Worm (Caenorhabditis elegans) whole organism, L4 larva: ENCODE results near the gene wdfy-2.

Experiments
- D1046.2 ChIP-seq: fragments of 200-800 bp; sonication (Bioruptor generic); IDR thresholded peaks from 2 replicates; pipeline ENCODE4 v1.3.6; 2022; ENCODE audit warnings: missing genetic modification characterization, missing compliant biosample characterization
- F10B5.3 ChIP-seq: sonication (generic microtip); optimal IDR thresholded peaks from 2 replicates; lab custom pipeline; 2016; ENCODE audit warnings: mild to moderate bottlenecking, missing genetic modification characterization, missing compliant biosample characterization
- F44E2.7 ChIP-seq: fragments of 200-800 bp; sonication (Bioruptor generic); IDR thresholded peaks from 2 replicates; pipeline ENCODE4 v2.1.2; 2022; ENCODE audit warnings: missing genetic modification characterization, missing compliant biosample characterization
- Y48G9A.11 ChIP-seq: fragments of 200-800 bp; sonication (Bioruptor generic); IDR thresholded peaks from 2 replicates; pipeline ENCODE4 v1.3.6; 2022; ENCODE audit warnings: missing genetic modification reagents, missing genetic modification characterization, missing compliant biosample characterization
- Y75B8A.6 ChIP-seq: fragments of 200-800 bp; sonication (Bioruptor generic); IDR thresholded peaks from 2 replicates; pipeline ENCODE4 v1.3.6; 2022; ENCODE audit warnings: missing genetic modification reagents, missing genetic modification characterization, missing compliant biosample characterization
- aly-2 ChIP-seq: sonication (generic microtip); optimal IDR thresholded peaks from 2 replicates; lab custom pipeline; 2018; ENCODE audit warnings: missing biosample characterization, missing genetic modification characterization
- arid-1 ChIP-seq: fragments of 200-800 bp; sonication (Bioruptor generic); conservative IDR thresholded peaks from 2 replicates; pipeline ENCODE4 v1.3.6; 2022; ENCODE audit warnings: missing genetic modification reagents, missing genetic modification characterization, missing compliant biosample characterization
- ceh-28 ChIP-seq: fragments of 150-350 bp; optimal IDR thresholded peaks from 2 replicates; lab custom pipeline; 2014; ENCODE audit warnings: missing biosample characterization, missing genetic modification reagents, missing genetic modification characterization
- ceh-44 ChIP-seq: fragments of 200-800 bp; sonication (Bioruptor generic); IDR thresholded peaks from 2 replicates; pipeline ENCODE4 v1.3.6; 2022; ENCODE audit warnings: missing genetic modification reagents, missing genetic modification characterization, missing compliant biosample characterization
- ceh-62 ChIP-seq: sonication (generic microtip); optimal IDR thresholded peaks from 2 replicates; lab custom pipeline; 2017; ENCODE audit warnings: missing biosample characterization, missing genetic modification characterization
- daf-12 ChIP-seq: fragments of 150-350 bp; optimal IDR thresholded peaks from 2 replicates; lab custom pipeline; 2014; ENCODE audit warnings: missing biosample characterization, missing genetic modification reagents, missing genetic modification characterization
- daf-16 ChIP-seq, 3 experiments: sonication (generic microtip); optimal IDR thresholded peaks; 2 replicates each; lab custom pipeline; 2016 to 2017; ENCODE audit warnings: missing genetic modification characterization in 3 of 3, missing genetic modification reagents in 3 of 3, mild to moderate bottlenecking in 2 of 3, missing compliant biosample characterization in 2 of 3, missing biosample characterization in 1 of 3, moderate library complexity in 1 of 3
- daf-19 ChIP-seq: fragments of 200-800 bp; sonication (Bioruptor generic); conservative IDR thresholded peaks from 2 replicates; pipeline ENCODE4 v1.3.6; 2022; ENCODE audit warnings: missing genetic modification characterization, missing compliant biosample characterization
- dmd-6 ChIP-seq: fragments of 200-800 bp; sonication (Bioruptor generic); IDR thresholded peaks from 2 replicates; pipeline ENCODE4 v1.3.6; 2022; ENCODE audit warnings: missing genetic modification reagents, missing genetic modification characterization, missing compliant biosample characterization
- egl-27 ChIP-seq: sonication (generic microtip); optimal IDR thresholded peaks from 3 replicates; lab custom pipeline; 2017; ENCODE audit warnings: missing biosample characterization, missing genetic modification reagents, missing genetic modification characterization
- hlh-11 ChIP-seq: fragments of 200-800 bp; sonication (Bioruptor generic); optimal IDR thresholded peaks from 2 replicates; lab custom pipeline; 2018; ENCODE audit warnings: mild to moderate bottlenecking, missing genetic modification characterization, missing compliant biosample characterization
- jun-1 ChIP-seq: fragments of 150-350 bp; optimal IDR thresholded peaks from 2 replicates; lab custom pipeline; 2014; ENCODE audit warnings: missing biosample characterization, missing genetic modification reagents, missing genetic modification characterization
- lim-7 ChIP-seq: fragments of 200-800 bp; sonication (Bioruptor generic); IDR thresholded peaks from 2 replicates; pipeline ENCODE4 v1.3.6; 2022; ENCODE audit warnings: missing genetic modification characterization, missing compliant biosample characterization
- lin-15B ChIP-seq: fragments of 150-350 bp; sonication (generic microtip); optimal IDR thresholded peaks from 3 replicates; lab custom pipeline; 2014; ENCODE audit warnings: missing biosample characterization, missing genetic modification characterization
- lin-38 ChIP-seq: fragments of 200-800 bp; sonication (Bioruptor generic); IDR thresholded peaks from 2 replicates; pipeline ENCODE4 v1.3.6; 2022; ENCODE audit warnings: missing genetic modification reagents, missing genetic modification characterization, missing compliant biosample characterization
- lin-39 ChIP-seq: fragments of 150-350 bp; optimal IDR thresholded peaks from 2 replicates; lab custom pipeline; 2014; ENCODE audit warnings: missing biosample characterization, missing genetic modification reagents, missing genetic modification characterization
- madf-5 ChIP-seq, 2 experiments: fragments of 200-800 bp; sonication (Bioruptor generic); IDR thresholded peaks; 2 replicates each; pipeline ENCODE4 v1.3.6; 2022; ENCODE audit warnings: missing compliant biosample characterization in 2 of 2, missing genetic modification characterization in 2 of 2
- mxl-2 ChIP-seq: fragments of 200-800 bp; sonication (Bioruptor generic); conservative IDR thresholded peaks from 2 replicates; pipeline ENCODE4 v1.3.6; 2022; ENCODE audit warnings: missing genetic modification reagents, missing genetic modification characterization, missing compliant biosample characterization
- nhr-10 ChIP-seq: fragments of 150-350 bp; optimal IDR thresholded peaks from 2 replicates; lab custom pipeline; 2014; ENCODE audit warnings: missing biosample characterization, missing genetic modification characterization
- nhr-102 ChIP-seq: sonication (generic microtip); optimal IDR thresholded peaks from 2 replicates; lab custom pipeline; 2016; ENCODE audit warnings: mild to moderate bottlenecking, missing genetic modification characterization, moderate library complexity, missing compliant biosample characterization
- nhr-237 ChIP-seq: sonication (generic microtip); optimal IDR thresholded peaks from 2 replicates; lab custom pipeline; 2017; ENCODE audit warnings: missing biosample characterization, missing genetic modification characterization
- nhr-28 ChIP-seq: fragments of 150-350 bp; optimal IDR thresholded peaks from 2 replicates; lab custom pipeline; 2014; ENCODE audit warnings: missing biosample characterization, missing genetic modification characterization
- nhr-42 ChIP-seq: fragments of 200-800 bp; sonication (Bioruptor generic); IDR thresholded peaks from 2 replicates; pipeline ENCODE4 v1.3.6; 2022; ENCODE audit warnings: missing genetic modification characterization, missing compliant biosample characterization
- nhr-76 ChIP-seq: fragments of 150-350 bp; optimal IDR thresholded peaks from 2 replicates; lab custom pipeline; 2014; ENCODE audit warnings: missing biosample characterization, missing genetic modification characterization
- php-3 ChIP-seq: fragments of 200-800 bp; sonication (Bioruptor generic); IDR thresholded peaks from 2 replicates; pipeline ENCODE4 v1.3.6; 2022; ENCODE audit warnings: missing genetic modification reagents, missing genetic modification characterization, missing compliant biosample characterization
- pqm-1 ChIP-seq: sonication (generic microtip); optimal IDR thresholded peaks from 2 replicates; lab custom pipeline; 2017; ENCODE audit warnings: missing biosample characterization, missing genetic modification characterization
- rbr-2 ChIP-seq: sonication (generic microtip); optimal IDR thresholded peaks from 2 replicates; lab custom pipeline; 2016; ENCODE audit warnings: missing genotype, missing genetic modification characterization, missing compliant biosample characterization
- sdz-12 ChIP-seq: fragments of 200-800 bp; sonication (Bioruptor generic); optimal IDR thresholded peaks from 2 replicates; lab custom pipeline; 2018; ENCODE audit warnings: mild to moderate bottlenecking, missing genetic modification characterization, missing compliant biosample characterization
- set-16 ChIP-seq: fragments of 200-800 bp; sonication (Bioruptor generic); IDR thresholded peaks from 2 replicates; pipeline ENCODE4 v1.3.6; 2022; ENCODE audit warnings: missing genetic modification reagents, missing genetic modification characterization, missing compliant biosample characterization
- spr-1 ChIP-seq: sonication (generic microtip); optimal IDR thresholded peaks from 2 replicates; lab custom pipeline; 2016; ENCODE audit warnings: mild to moderate bottlenecking, missing genetic modification characterization, missing compliant biosample characterization
- spr-3 ChIP-seq: fragments of 200-800 bp; sonication (Bioruptor generic); optimal IDR thresholded peaks from 2 replicates; lab custom pipeline; 2018; ENCODE audit warnings: mild to moderate bottlenecking, missing genetic modification characterization, missing compliant biosample characterization
- tag-97 ChIP-seq: fragments of 200-800 bp; sonication (Bioruptor generic); IDR thresholded peaks from 2 replicates; pipeline ENCODE4 v1.3.6; 2022; ENCODE audit warnings: missing genetic modification characterization, missing compliant biosample characterization
- vab-7 ChIP-seq: fragments of 200-800 bp; sonication (Bioruptor generic); IDR thresholded peaks from 2 replicates; pipeline ENCODE4 v1.3.6; 2022; ENCODE audit warnings: missing genetic modification reagents, missing genetic modification characterization, missing compliant biosample characterization
- zfp-2 ChIP-seq: sonication (generic microtip); optimal IDR thresholded peaks from 2 replicates; lab custom pipeline; 2016; ENCODE audit warnings: mild to moderate bottlenecking, missing genetic modification characterization, missing compliant biosample characterization
- zfp-3 ChIP-seq: fragments of 200-800 bp; sonication (Bioruptor generic); conservative IDR thresholded peaks from 2 replicates; pipeline ENCODE4 v1.3.6; 2022; ENCODE audit warnings: missing genetic modification reagents, missing genetic modification characterization, missing compliant biosample characterization
- zip-11 ChIP-seq: fragments of 200-800 bp; sonication (Bioruptor generic); IDR thresholded peaks from 2 replicates; pipeline ENCODE4 v1.3.6; 2022; ENCODE audit warnings: missing genetic modification characterization, missing compliant biosample characterization
- zip-2 ChIP-seq: fragments of 150-350 bp; optimal IDR thresholded peaks from 2 replicates; lab custom pipeline; 2014; ENCODE audit warnings: missing biosample characterization, missing genetic modification characterization
- ztf-7 ChIP-seq: fragments of 150-350 bp; optimal IDR thresholded peaks from 2 replicates; lab custom pipeline; 2014; ENCODE audit warnings: missing biosample characterization, missing genetic modification characterization

The wdfy-2 gene

ce11 chrII:9325555-9325954, 5.9 kb downstream of the wdfy-2 start:
- TF ChIP-seq madf-5 (GFP tag; IDR thresholded peaks at IDR 0.05; lab: Robert Waterston, UW): no peak
- no peak for TF ChIP-seq lim-7 (GFP tag; lab: Robert Waterston, UW)
- no peak for TF ChIP-seq egl-27 (tag; lab: Kevin White, UChicago)
- no peak for TF ChIP-seq rbr-2 (tag; lab: Kevin White, UChicago)
- no peak for TF ChIP-seq ceh-44 (GFP tag; lab: Robert Waterston, UW)
- no peak for TF ChIP-seq daf-16 (GFP tag; optimal IDR thresholded peaks at IDR 0.05; lab: Kevin White, UChicago)
- TF ChIP-seq daf-16 (tag; optimal IDR thresholded peaks at IDR 0.05; lab: Kevin White, UChicago): peak; percentile 57
- no peak for TF ChIP-seq nhr-237 (tag; lab: Kevin White, UChicago)
- no peak for TF ChIP-seq ceh-28 (tag; lab: Kevin White, UChicago)
- no peak for TF ChIP-seq daf-12
- TF ChIP-seq php-3 (GFP tag; lab: Robert Waterston, UW): 0 out of 2 replicates have a peak, but pooled peaks have one; percentile 16
- no peak for TF ChIP-seq sdz-12 (GFP tag; lab: Kevin White, UChicago)
- no peak for TF ChIP-seq daf-19
- TF ChIP-seq spr-1: no peak
- TF ChIP-seq pqm-1 (tag; lab: Kevin White, UChicago): peak; percentile 78
- no peak for TF ChIP-seq lin-39 (tag; lab: Kevin White, UChicago)
- no peak for TF ChIP-seq set-16 (GFP tag; lab: Robert Waterston, UW)
- no peak for TF ChIP-seq nhr-76 (tag; lab: Kevin White, UChicago)
- peak; percentile 59 for TF ChIP-seq nhr-28 (tag; lab: Kevin White, UChicago)
- peak; percentile 77 for TF ChIP-seq dmd-6 (GFP tag; lab: Robert Waterston, UW)
- TF ChIP-seq F10B5.3 (tag; lab: Kevin White, UChicago): no peak
- no peak for TF ChIP-seq zfp-2
- no peak for TF ChIP-seq tag-97 (GFP tag; lab: Robert Waterston, UW)
- peak; percentile 81 for TF ChIP-seq hlh-11 (tag; lab: Kevin White, UChicago)
- TF ChIP-seq mxl-2 (GFP tag; lab: Robert Waterston, UW): no peak
- no peak for TF ChIP-seq Y48G9A.11 (GFP tag; lab: Robert Waterston, UW)
- no peak for TF ChIP-seq zip-11 (GFP tag; lab: Robert Waterston, UW)
- no peak for TF ChIP-seq zip-2
- TF ChIP-seq vab-7: no peak
- TF ChIP-seq spr-3 (GFP tag; lab: Kevin White, UChicago): no peak
- TF ChIP-seq nhr-102: no peak
- TF ChIP-seq nhr-10 (tag; lab: Kevin White, UChicago): no peak
- TF ChIP-seq, all 104 proteins: peak for 6

DNA sequence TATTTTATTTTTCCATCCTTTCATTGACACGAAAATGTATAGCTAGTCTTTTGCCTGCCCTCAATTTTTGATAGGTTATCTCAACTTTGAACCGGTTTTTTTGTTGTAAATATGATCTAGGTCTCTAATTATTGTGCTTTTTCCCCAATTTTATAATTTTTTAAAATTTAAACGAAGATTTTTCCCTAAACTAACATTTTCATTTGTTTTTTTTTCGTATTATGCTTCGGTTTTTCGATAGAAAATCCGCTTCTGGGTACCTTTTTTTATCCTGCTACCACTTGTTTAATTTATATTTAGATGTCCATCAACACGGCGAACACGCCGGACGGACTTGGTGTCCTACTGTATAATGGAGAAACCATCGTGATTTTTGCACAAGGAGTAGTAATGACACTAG, 9.8 kb downstream of the wdfy-2 start, which contains the start of gene wbp-2:
wbp-2 (plus strand) TSS at position 301 of the 400 bp plus-strand sequence.
- TF ChIP-seq ztf-7 (tag; lab: Kevin White, UChicago) (no peak), Y48G9A.11 (GFP tag; lab: Robert Waterston, UW) (no peak), nhr-237 (tag; lab: Kevin White, UChicago) (no peak), D1046.2 (GFP tag; lab: Robert Waterston, UW) (no peak), ceh-62 (no peak), php-3 (GFP tag; lab: Robert Waterston, UW) (no peak), nhr-102 (no peak), daf-16 (GFP tag; optimal IDR thresholded peaks at IDR 0.05; lab: Kevin White, UChicago) (no peak), daf-16 (tag; optimal IDR thresholded peaks at IDR 0.05; lab: Kevin White, UChicago) (no peak), zfp-3 (GFP tag; lab: Robert Waterston, UW) (no peak), egl-27 (tag; lab: Kevin White, UChicago) (no peak), nhr-42 (GFP tag; lab: Robert Waterston, UW) (no peak), lin-15B (tag; lab: Kevin White, UChicago) (no peak), F44E2.7 (GFP tag; lab: Robert Waterston, UW) (no peak)

ce11 chrII:9331343-9331742, 11.7 kb downstream of the wdfy-2 start, which contains the start of gene eif-3.F:
TSS of gene eif-3.F (plus strand) at chrII:9331643.
- no peak for TF ChIP-seq Y75B8A.6 (GFP tag; lab: Robert Waterston, UW)
- TF ChIP-seq mxl-2 (GFP tag; lab: Robert Waterston, UW): no peak
- no peak for TF ChIP-seq aly-2 (tag; lab: Kevin White, UChicago)
- no peak for TF ChIP-seq arid-1 (GFP tag; lab: Robert Waterston, UW)
- no peak for TF ChIP-seq jun-1
- no peak for TF ChIP-seq lin-38
